Worm (Caenorhabditis elegans) whole organism, L3 larva: ENCODE results near the gene F54D1.1.
"Not testable (repeated sequence)": the region's sequence is repeated elsewhere in the genome, so short reads cannot be mapped to it uniquely, and the experiment has no call there.

Experiments used
- R02D3.7 ChIP-seq: fragments of 150-350 bp; optimal IDR thresholded peaks from 2 replicates; lab custom pipeline; 2014; ENCODE audit warnings: missing biosample characterization, missing genetic modification characterization
- ZK546.5 ChIP-seq: sonication (generic microtip); optimal IDR thresholded peaks from 2 replicates; lab custom pipeline; 2017; ENCODE audit warnings: missing biosample characterization, missing genetic modification characterization
- aly-2 ChIP-seq: fragments of 150-350 bp; optimal IDR thresholded peaks from 2 replicates; lab custom pipeline; 2014; ENCODE audit warnings: missing biosample characterization, missing genetic modification characterization
- ceh-16 ChIP-seq: sonication (generic microtip); optimal IDR thresholded peaks from 2 replicates; lab custom pipeline; 2017; ENCODE audit warnings: missing biosample characterization, missing genetic modification characterization
- ceh-28 ChIP-seq: fragments of 150-350 bp; optimal IDR thresholded peaks from 2 replicates; lab custom pipeline; 2014; ENCODE audit warnings: missing biosample characterization, missing genetic modification reagents, missing genetic modification characterization
- ceh-82 ChIP-seq: fragments of 150-350 bp; optimal IDR thresholded peaks from 2 replicates; lab custom pipeline; 2014; ENCODE audit warnings: missing biosample characterization, missing genetic modification characterization
- ceh-9 ChIP-seq: sonication (generic microtip); optimal IDR thresholded peaks from 2 replicates; lab custom pipeline; 2018; ENCODE audit warnings: missing biosample characterization, missing genetic modification characterization
- daf-12 ChIP-seq: fragments of 150-350 bp; optimal IDR thresholded peaks from 2 replicates; lab custom pipeline; 2014; ENCODE audit warnings: missing biosample characterization, missing genetic modification reagents, missing genetic modification characterization
- egl-5 ChIP-seq: fragments of 150-350 bp; optimal IDR thresholded peaks from 2 replicates; lab custom pipeline; 2017; ENCODE audit warnings: missing biosample characterization, missing genetic modification reagents, missing genetic modification characterization, inconsistent platforms
- elt-1 ChIP-seq: fragments of 150-350 bp; optimal IDR thresholded peaks from 2 replicates; lab custom pipeline; 2014; ENCODE audit warnings: missing biosample characterization, missing genetic modification characterization
- elt-2 ChIP-seq: sonication (generic microtip); optimal IDR thresholded peaks from 2 replicates; lab custom pipeline; 2016; ENCODE audit warnings: missing genetic modification reagents, mild to moderate bottlenecking, missing genetic modification characterization, missing compliant biosample characterization
- elt-3 ChIP-seq, 3 experiments: fragments of 150-350 bp in 1 of 3; sonication (generic microtip) in 2 of 3; optimal IDR thresholded peaks; 2 replicates in 2 of 3; 4 replicates in 1 of 3; lab custom pipeline; 2014 to 2017; ENCODE audit warnings: missing biosample characterization in 3 of 3, missing genetic modification characterization in 3 of 3
- fkh-2 ChIP-seq: fragments of 150-350 bp; optimal IDR thresholded peaks from 2 replicates; lab custom pipeline; 2014; ENCODE audit warnings: missing biosample characterization, missing genetic modification reagents, missing genetic modification characterization
- fos-1 ChIP-seq: fragments of 150-350 bp; optimal IDR thresholded peaks from 2 replicates; lab custom pipeline; 2014; ENCODE audit warnings: missing biosample characterization, missing genetic modification characterization
- jun-1 ChIP-seq: fragments of 150-350 bp; optimal IDR thresholded peaks from 2 replicates; lab custom pipeline; 2014; ENCODE audit warnings: missing biosample characterization, missing genetic modification reagents, missing genetic modification characterization
- lin-39 ChIP-seq: fragments of 150-350 bp; optimal IDR thresholded peaks from 2 replicates; lab custom pipeline; 2018; ENCODE audit warnings: missing biosample characterization, missing genetic modification reagents, missing genetic modification characterization
- lsy-12 ChIP-seq: sonication (generic microtip); optimal IDR thresholded peaks from 2 replicates; lab custom pipeline; 2016; ENCODE audit warnings: mild to moderate bottlenecking, missing genetic modification characterization, missing compliant biosample characterization
- mdl-1 ChIP-seq: fragments of 150-350 bp; optimal IDR thresholded peaks from 2 replicates; lab custom pipeline; 2014; ENCODE audit warnings: missing biosample characterization, missing genetic modification characterization
- mml-1 ChIP-seq: fragments of 150-350 bp; sonication (generic microtip); optimal IDR thresholded peaks from 3 replicates; lab custom pipeline; 2014; ENCODE audit warnings: missing biosample characterization, missing genetic modification characterization
- nfya-1 ChIP-seq: sonication (generic microtip); optimal IDR thresholded peaks from 2 replicates; lab custom pipeline; 2017; ENCODE audit warnings: missing genetic modification characterization, mild to moderate bottlenecking, missing compliant biosample characterization, antibody characterized with exemption, moderate library complexity; ENCODE audit not compliant: insufficient read depth
- nhr-23 ChIP-seq: fragments of 150-350 bp; optimal IDR thresholded peaks from 2 replicates; lab custom pipeline; 2014; ENCODE audit warnings: missing biosample characterization, missing genetic modification reagents, missing genetic modification characterization
- nhr-43 ChIP-seq: sonication (generic microtip); optimal IDR thresholded peaks from 2 replicates; lab custom pipeline; 2016; ENCODE audit warnings: mild to moderate bottlenecking, missing genetic modification characterization, missing compliant biosample characterization; ENCODE audit not compliant: poor library complexity, severe bottlenecking
- nhr-67 ChIP-seq: fragments of 150-350 bp; optimal IDR thresholded peaks from 2 replicates; lab custom pipeline; 2014; ENCODE audit warnings: missing biosample characterization, missing genetic modification characterization
- nhr-77 ChIP-seq: fragments of 150-350 bp; optimal IDR thresholded peaks from 2 replicates; lab custom pipeline; 2014; ENCODE audit warnings: missing biosample characterization, missing genetic modification characterization
- pha-4 ChIP-seq: fragments of 150-350 bp; optimal IDR thresholded peaks from 2 replicates; lab custom pipeline; 2014; ENCODE audit warnings: missing biosample characterization, missing genetic modification reagents, missing genetic modification characterization
- pqm-1 ChIP-seq: fragments of 150-350 bp; optimal IDR thresholded peaks from 2 replicates; lab custom pipeline; 2017; ENCODE audit warnings: missing biosample characterization, missing genetic modification characterization, inconsistent platforms
- sea-2 ChIP-seq: fragments of 150-350 bp; sonication (generic microtip); optimal IDR thresholded peaks from 4 replicates; lab custom pipeline; 2014; ENCODE audit warnings: missing biosample characterization, missing genetic modification reagents, missing genetic modification characterization
- tbx-2 ChIP-seq: sonication (generic microtip); optimal IDR thresholded peaks from 2 replicates; lab custom pipeline; 2016; ENCODE audit warnings: mild to moderate bottlenecking, missing genetic modification characterization, missing compliant biosample characterization
- unc-39 ChIP-seq: sonication (generic microtip); optimal IDR thresholded peaks from 4 replicates; lab custom pipeline; 2017; ENCODE audit warnings: missing biosample characterization, missing genetic modification characterization
- unc-62 ChIP-seq: fragments of 150-350 bp; sonication (generic microtip); optimal IDR thresholded peaks from 4 replicates; lab custom pipeline; 2014; ENCODE audit warnings: missing biosample characterization, missing genetic modification reagents, missing genetic modification characterization
- zag-1 ChIP-seq: fragments of 150-350 bp; optimal IDR thresholded peaks from 2 replicates; lab custom pipeline; 2014; ENCODE audit warnings: missing biosample characterization, missing genetic modification characterization
- ztf-11 ChIP-seq: fragments of 150-350 bp; optimal IDR thresholded peaks from 2 replicates; lab custom pipeline; 2014; ENCODE audit warnings: missing biosample characterization, missing genetic modification characterization
- ztf-4 ChIP-seq: fragments of 150-350 bp; optimal IDR thresholded peaks from 2 replicates; lab custom pipeline; 2014; ENCODE audit warnings: missing biosample characterization, missing genetic modification characterization

F54D1.1 gene

ce11 chrIV:11257476-11257875 is 4.2 kb upstream of the F54D1.1 start:
- TF ChIP-seq mml-1 (tag; lab: Kevin White, UChicago): no peak
- no peak for TF ChIP-seq egl-5 (tag; lab: Kevin White, UChicago)
- no peak for TF ChIP-seq daf-12 (tag; lab: Kevin White, UChicago)
- TF ChIP-seq zag-1 (tag; lab: Kevin White, UChicago): no peak
- TF ChIP-seq fkh-2 (tag; lab: Kevin White, UChicago): no peak
- TF ChIP-seq pqm-1 (tag; lab: Kevin White, UChicago): peak; percentile 64
- TF ChIP-seq ceh-9 (tag; lab: Kevin White, UChicago): no peak
- TF ChIP-seq elt-2 (tag; lab: Kevin White, UChicago): peak; percentile 89
- TF ChIP-seq jun-1 (tag; lab: Kevin White, UChicago): peak; percentile 63
- TF ChIP-seq fos-1 (tag; lab: Kevin White, UChicago): no peak
- TF ChIP-seq unc-39 (tag; lab: Kevin White, UChicago): no peak
- TF ChIP-seq ztf-4 (tag; lab: Kevin White, UChicago): no peak
- TF ChIP-seq, all 47 proteins: peak for 3

- TF ChIP-seq elt-2 (tag; lab: Kevin White, UChicago) (peak; percentile 87), elt-3 (tag; optimal IDR thresholded peaks at IDR 0.05; lab: Kevin White, UChicago) (no peak), pha-4 (peak; percentile 8), pqm-1 (tag; lab: Kevin White, UChicago) (peak; percentile 27)
These were observed 2.1 kb upstream of the F54D1.1 start, which contains the start of gene gtl-1 for ce11 chrIV:11259485-11259972. Gene gtl-1 (minus strand): TSS chrIV:11259535.

- no peak for TF ChIP-seq daf-12 (tag; lab: Kevin White, UChicago)
- TF ChIP-seq R02D3.7 (tag; lab: Kevin White, UChicago): no peak
- TF ChIP-seq elt-1 (tag; lab: Kevin White, UChicago): no peak
- TF ChIP-seq lsy-12 (tag; lab: Kevin White, UChicago): no peak
- no peak for TF ChIP-seq jun-1 (tag; lab: Kevin White, UChicago)
- no peak for TF ChIP-seq ceh-82 (tag; lab: Kevin White, UChicago)
- TF ChIP-seq ztf-11 (tag; lab: Kevin White, UChicago): no peak
- no peak for TF ChIP-seq nhr-23 (tag; lab: Kevin White, UChicago)
- TF ChIP-seq pha-4: no peak
- TF ChIP-seq ZK546.5 (tag; lab: Kevin White, UChicago): no peak
These were observed 949 bp upstream of the F54D1.1 start, which contains the start of gene C05C12.5 for ce11 chrIV:11260544-11261227. Gene C05C12.5 (minus strand): TSS chrIV:11261185.

ce11 chrIV:11263101-11263500 is 1.5 kb downstream of the F54D1.1 start, which contains the start of gene col-126:
Gene col-126 (plus strand): TSS chrIV:11263401.
- TF ChIP-seq ztf-4, unc-39, nfya-1 (tag; lab: Kevin White, UChicago): not testable (repeated sequence)

- TF ChIP-seq lsy-12 (tag; lab: Kevin White, UChicago) (no peak), nhr-43 (tag; lab: Kevin White, UChicago) (no peak), lin-39 (tag; lab: Kevin White, UChicago) (no peak), ceh-16 (tag; lab: Kevin White, UChicago) (no peak), nhr-67 (tag; lab: Kevin White, UChicago) (no peak), pqm-1 (tag; lab: Kevin White, UChicago) (no peak), sea-2 (GFP tag; lab: Kevin White, UChicago) (no peak), ceh-82 (tag; lab: Kevin White, UChicago) (no peak), nhr-23 (tag; lab: Kevin White, UChicago) (no peak), tbx-2 (no peak), unc-62 (GFP tag; lab: Kevin White, UChicago) (no peak), nfya-1 (tag; lab: Kevin White, UChicago) (no peak), elt-1 (tag; lab: Kevin White, UChicago) (no peak), nhr-77 (tag; lab: Kevin White, UChicago) (no peak), mdl-1 (tag; lab: Kevin White, UChicago) (no peak), aly-2 (tag; lab: Kevin White, UChicago) (no peak), ztf-11 (tag; lab: Kevin White, UChicago) (no peak), ceh-28 (tag; lab: Kevin White, UChicago) (no peak), jun-1 (tag; lab: Kevin White, UChicago) (no peak)
These were observed 4.5 kb downstream of the F54D1.1 start, which contains the start of gene col-127 for ce11 chrIV:11266090-11266489. Gene col-127 (minus strand): TSS chrIV:11266190.
